Fruit fly (Drosophila melanogaster): ENCODE results near the gene CG5149.

Gene CG5149

DNA sequence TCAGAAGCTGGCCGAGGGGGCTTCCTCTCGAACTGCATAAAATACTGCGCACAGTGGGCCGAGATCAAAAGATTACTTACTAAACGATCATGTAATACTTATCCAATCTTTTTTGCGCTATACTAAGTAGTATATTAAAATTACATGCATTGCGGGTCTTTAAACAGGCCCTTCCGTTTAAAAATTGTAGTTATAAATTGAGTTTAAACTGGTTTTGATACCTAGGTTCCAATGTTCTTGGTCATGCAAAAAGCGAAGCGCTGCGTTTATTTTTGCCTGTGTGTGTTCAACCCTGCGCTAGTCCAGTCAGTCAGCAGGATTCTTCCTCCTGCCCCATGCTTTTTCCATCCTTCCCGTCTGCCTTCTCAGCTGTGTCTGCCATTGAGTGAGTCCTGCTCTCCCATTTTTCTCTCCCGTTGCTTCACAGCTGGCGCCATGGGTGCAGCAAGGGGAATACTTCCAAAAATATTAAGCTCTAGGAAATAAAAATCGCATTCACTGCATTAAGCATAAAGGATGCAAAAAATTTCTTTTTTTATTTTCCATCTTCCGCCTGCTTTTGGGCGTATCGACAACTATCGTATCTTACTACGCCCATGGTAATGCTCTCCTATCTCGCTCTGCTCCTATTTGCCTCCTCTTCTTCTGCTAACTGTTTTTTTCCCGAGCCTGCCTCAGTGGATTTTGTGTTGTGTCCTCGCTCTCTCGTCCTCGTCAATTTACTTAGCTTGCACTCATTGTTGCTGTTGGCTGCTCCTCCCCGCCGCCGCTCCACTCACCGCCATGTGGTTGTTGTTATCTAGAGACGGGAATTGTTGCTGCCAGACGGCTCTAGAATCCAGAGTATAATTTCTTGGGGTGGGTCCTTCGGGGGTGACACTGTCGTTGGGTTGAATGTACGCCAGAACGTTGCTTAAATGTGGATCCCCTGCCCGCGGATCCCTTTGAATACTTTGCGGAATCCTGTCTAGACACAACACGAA, 32.5 kb upstream of the CG5149 start (continued):
- no peak for TF ChIP-seq CG6654 (GFP tag; optimal IDR thresholded peaks at IDR 0.05)
- no peak for TF ChIP-seq hb (GFP tag; IDR thresholded peaks at IDR 0.05; ENCODE audit: partially characterized antibody)
- TF ChIP-seq Atf-2 (GFP tag; optimal IDR thresholded peaks at IDR 0.05), result peak; percentile 41
- peak; percentile 37; the same call in 1 of the 2 replicates for TF ChIP-seq danr (GFP tag; IDR thresholded peaks at IDR 0.05)
- TF ChIP-seq Dad (GFP tag; optimal IDR thresholded peaks at IDR 0.05), result no peak
- peak; percentile 59 for TF ChIP-seq Rx (GFP tag; IDR thresholded peaks at IDR 0.05)
- 0 out of 3 replicates have a peak, but pooled peaks have one; percentile 13 for TF ChIP-seq ase (GFP tag; IDR thresholded peaks at IDR 0.05)
- TF ChIP-seq pum (GFP tag; optimal IDR thresholded peaks at IDR 0.05), result peak; percentile 2
- TF ChIP-seq CG34224 (GFP tag; IDR thresholded peaks at IDR 0.05; ENCODE audit: partially characterized antibody), result no peak
- TF ChIP-seq nerfin-2 (GFP tag; IDR thresholded peaks at IDR 0.05; ENCODE audit: partially characterized antibody), result no peak
- TF ChIP-seq sens (GFP tag), result peak; percentile 90
- TF ChIP-seq Blimp-1 (GFP tag; optimal IDR thresholded peaks at IDR 0.05), result peak; percentile 39
- no peak for TF ChIP-seq ssp (GFP tag; IDR thresholded peaks at IDR 0.05)
- no peak for TF ChIP-seq jigr1 (GFP tag; IDR thresholded peaks at IDR 0.05)
- TF ChIP-seq CG2712 (tag; optimal IDR thresholded peaks at IDR 0.05), result peak; percentile 19
- TF ChIP-seq CkIIα-i1 (GFP tag; IDR thresholded peaks at IDR 0.05), result 0 out of 2 replicates have a peak, but pooled peaks have one; percentile 4
- no peak for TF ChIP-seq oc (tag; optimal IDR thresholded peaks at IDR 0.05)
- peak; percentile 71 for TF ChIP-seq caup (GFP tag; optimal IDR thresholded peaks at IDR 0.05; ENCODE audit: severe bottlenecking)
- no peak; the same call in 2 of the 3 replicates for TF ChIP-seq CG6791 (GFP tag; IDR thresholded peaks at IDR 0.05; ENCODE audit: partially characterized antibody)
- peak; percentile 15 for TF ChIP-seq CG10267 (tag; optimal IDR thresholded peaks at IDR 0.05)
- peak; percentile 79 for TF ChIP-seq shn (GFP tag; optimal IDR thresholded peaks at IDR 0.05)
- no peak for TF ChIP-seq HLHmδ (GFP tag; optimal IDR thresholded peaks at IDR 0.05)
- TF ChIP-seq Med (GFP tag), result peak; percentile 94
- peak in 1 of 2 experiments; percentile 24 for TF ChIP-seq crp (GFP tag; optimal IDR thresholded peaks at IDR 0.05)
- peak; percentile 27 for TF ChIP-seq Sox102F (GFP tag; optimal IDR thresholded peaks at IDR 0.05)
- TF ChIP-seq CG12071 (GFP tag; optimal IDR thresholded peaks at IDR 0.05), result no peak
- peak; percentile 29 for TF ChIP-seq CG6683 (GFP tag; optimal IDR thresholded peaks at IDR 0.05)
- TF ChIP-seq slbo (GFP tag; IDR thresholded peaks at IDR 0.05), result peak; percentile 92
- peak; percentile 49 for TF ChIP-seq CG17359 (tag; optimal IDR thresholded peaks at IDR 0.05)
- TF ChIP-seq Dbx (GFP tag; IDR thresholded peaks at IDR 0.05), result peak; percentile 88
- TF ChIP-seq CG2120 (GFP tag; optimal IDR thresholded peaks at IDR 0.05), result peak; percentile 94
- peak; percentile 59 for TF ChIP-seq CG17328 (GFP tag; IDR thresholded peaks at IDR 0.05)
- TF ChIP-seq CG11456 (GFP tag; IDR thresholded peaks at IDR 0.05), result peak; percentile 79; the same call in 2 of the 3 replicates
- TF ChIP-seq CG8290 (GFP tag; optimal IDR thresholded peaks at IDR 0.05), result no peak
- peak in 1 of 2 experiments; percentile 62 for TF ChIP-seq CG8290 (tag; optimal IDR thresholded peaks at IDR 0.05)
- peak; percentile 21 for TF ChIP-seq CG33213 (GFP tag; optimal IDR thresholded peaks at IDR 0.05)
- no peak for TF ChIP-seq CG3838 (GFP tag; optimal IDR thresholded peaks at IDR 0.05)
- peak; percentile 62 for TF ChIP-seq CG15514 (GFP tag; optimal IDR thresholded peaks at IDR 0.05)
- TF ChIP-seq CG16779 (GFP tag; IDR thresholded peaks at IDR 0.05), result peak; percentile 63; the same call in 1 of the 2 replicates
- peak; percentile 42; the same call in 1 of the 2 replicates for TF ChIP-seq MBD-R2 (GFP tag; IDR thresholded peaks at IDR 0.05)
- TF ChIP-seq CG34422 (GFP tag; IDR thresholded peaks at IDR 0.05), result peak; percentile 52; the same call in 2 of the 3 replicates
- TF ChIP-seq CG32767 (GFP tag; IDR thresholded peaks at IDR 0.05), result no peak
- TF ChIP-seq CG9727 (GFP tag; optimal IDR thresholded peaks at IDR 0.05), result peak; percentile 75
- TF ChIP-seq otp (GFP tag; IDR thresholded peaks at IDR 0.05), result no peak
- peak; percentile 47 for TF ChIP-seq CrebB (tag; optimal IDR thresholded peaks at IDR 0.05)
- TF ChIP-seq ham (GFP tag; IDR thresholded peaks at IDR 0.05), result no peak
- TF ChIP-seq fru (optimal IDR thresholded peaks at IDR 0.05), result no peak
- TF ChIP-seq tio (GFP tag; optimal IDR thresholded peaks at IDR 0.05), result peak; percentile 37

Measured in whole organism, embryonic.